Worm (Caenorhabditis elegans) whole organism, L4/young adult: Measurements from ENCODE around the gene pwp-1.

Experiments used
- W03F9.2 ChIP-seq: fragments of 150-350 bp; optimal IDR thresholded peaks from 2 replicates; lab custom pipeline; 2014; ENCODE audit warnings: missing biosample characterization, missing genetic modification characterization
- dao-5 ChIP-seq: sonication (generic microtip); optimal IDR thresholded peaks from 2 replicates; lab custom pipeline; 2016; ENCODE audit warnings: missing genotype, missing genetic modification characterization, moderate library complexity, missing compliant biosample characterization
- him-1 ChIP-seq: sonication (generic microtip); optimal IDR thresholded peaks from 2 replicates; lab custom pipeline; 2016; ENCODE audit warnings: missing genotype, missing genetic modification reagents, missing genetic modification characterization, missing compliant biosample characterization

pwp-1 gene

ce11 chrIV:13240842-13241143, 4.4 kb upstream of the pwp-1 start, which contains the start of gene lin-54:
Gene lin-54 (plus strand): TSS chrIV:13241044.
- TF ChIP-seq W03F9.2 (tag; lab: Kevin White, UChicago): no peak
- no peak for TF ChIP-seq dao-5 (tag; lab: Kevin White, UChicago)
- TF ChIP-seq him-1: no peak

- TF ChIP-seq W03F9.2 (tag; lab: Kevin White, UChicago) (peak; percentile 98), him-1 (peak; percentile 92), dao-5 (tag; lab: Kevin White, UChicago) (no peak)
Observed at ce11 chrIV:13240078-13240841, 3.9 kb upstream of the pwp-1 start, which contains the start of gene rpl-12. Gene rpl-12 (minus strand): TSS chrIV:13240651.

DNA sequence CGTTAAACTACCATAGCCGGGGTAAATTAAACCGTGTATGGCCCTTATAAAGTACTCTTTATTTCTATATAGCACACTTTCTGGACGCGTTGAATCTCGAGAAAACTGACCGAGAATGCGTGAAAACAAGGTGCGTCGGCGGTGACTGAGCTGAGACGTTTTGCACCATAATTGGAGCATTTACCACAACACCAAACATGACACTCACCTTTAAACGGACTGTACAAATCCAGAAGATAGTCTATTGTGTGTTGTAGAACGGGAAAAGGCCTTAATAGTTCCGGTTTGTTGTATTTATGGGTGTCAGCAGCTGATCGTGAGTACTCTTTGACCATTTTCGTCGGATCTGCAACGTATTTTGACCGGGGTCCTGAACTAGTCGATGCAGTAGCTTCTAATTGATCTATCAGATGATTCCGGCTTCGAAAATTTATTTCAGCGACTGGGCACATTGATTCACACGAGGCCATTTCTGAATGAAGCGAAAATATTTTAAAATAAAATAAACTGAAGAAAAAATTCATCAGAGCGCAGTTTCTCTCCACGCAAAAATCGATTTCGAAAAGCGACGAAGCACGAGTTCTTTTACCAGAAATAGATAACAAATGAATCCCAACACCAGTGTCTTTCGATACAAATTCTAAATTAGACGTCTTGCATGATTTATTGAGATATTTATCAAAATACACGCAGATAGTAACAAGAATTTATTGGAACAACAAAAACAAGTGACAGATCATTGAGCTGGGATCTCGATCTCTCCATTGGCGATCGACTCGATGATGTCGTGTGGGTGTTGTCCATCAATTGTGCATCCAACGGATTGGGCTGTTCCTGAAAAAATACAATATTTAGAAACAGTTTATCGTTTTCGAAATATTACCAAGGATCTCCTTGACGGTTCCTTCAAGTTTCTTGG, 2.8 kb upstream of the pwp-1 start, which contains the start of gene tag-115:
Gene tag-115 (minus strand): TSS at position 472 of the 919 bp plus-strand sequence.
- TF ChIP-seq W03F9.2 (tag; lab: Kevin White, UChicago) (peak; percentile 36), him-1 (no peak), dao-5 (tag; lab: Kevin White, UChicago) (no peak)

DNA sequence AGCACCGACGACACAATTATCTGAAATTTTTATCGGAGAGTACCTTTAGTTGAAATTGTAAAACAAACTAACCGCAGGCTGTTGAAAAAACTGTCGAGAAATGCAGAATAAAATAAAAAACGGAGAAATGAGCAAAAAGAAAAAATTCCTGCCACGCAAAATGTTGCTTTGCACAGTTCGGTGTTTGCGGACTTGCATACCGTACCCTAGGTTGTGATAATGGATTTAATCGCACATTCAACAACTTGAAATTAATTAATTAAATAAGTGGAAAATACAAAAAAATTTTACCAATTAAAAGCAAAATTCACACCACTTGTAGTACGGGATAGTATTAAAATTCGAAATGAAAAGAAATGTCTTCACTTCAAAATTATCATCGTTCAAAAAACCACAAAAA, 5.0 kb downstream of the pwp-1 start:
- TF ChIP-seq W03F9.2 (tag; lab: Kevin White, UChicago): no peak
- no peak for TF ChIP-seq him-1
- TF ChIP-seq dao-5 (tag; lab: Kevin White, UChicago): no peak

ce11 chrIV:13221657-13222056, 14.7 kb downstream of the pwp-1 start, which contains the start of gene C48D1.5:
Gene C48D1.5 (plus strand): TSS chrIV:13221957.
- TF ChIP-seq dao-5 (tag; lab: Kevin White, UChicago) (no peak), W03F9.2 (tag; lab: Kevin White, UChicago) (no peak), him-1 (no peak)

DNA sequence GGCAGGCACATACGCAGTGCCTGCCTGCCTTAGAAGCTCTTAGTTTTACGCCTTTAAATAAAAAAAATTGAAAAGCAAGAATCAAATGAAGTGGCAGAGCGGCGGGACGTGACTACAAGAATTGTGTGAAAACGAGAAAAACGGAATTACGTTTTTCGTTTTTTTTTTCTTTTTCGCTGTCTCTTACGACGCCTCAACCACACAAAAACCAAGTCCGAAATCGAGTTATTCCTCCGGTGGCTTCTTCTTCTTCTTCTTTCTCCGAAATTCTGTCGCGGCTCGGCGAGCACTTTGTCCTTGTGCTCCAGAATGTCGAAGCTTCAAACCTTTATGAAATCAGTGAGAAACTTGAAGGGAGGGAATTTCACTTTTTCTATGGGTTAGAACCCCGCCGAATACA, 15.8 kb downstream of the pwp-1 start:
- TF ChIP-seq him-1 (no peak), dao-5 (tag; lab: Kevin White, UChicago) (no peak), W03F9.2 (tag; lab: Kevin White, UChicago) (no peak)

ce11 chrIV:13214466-13214865, 21.9 kb downstream of the pwp-1 start, which contains the start of gene cho-1:
Gene cho-1 (minus strand): TSS chrIV:13214566.
- TF ChIP-seq dao-5 (tag; lab: Kevin White, UChicago): no peak
- no peak for TF ChIP-seq him-1
- no peak for TF ChIP-seq W03F9.2 (tag; lab: Kevin White, UChicago)

- TF ChIP-seq dao-5 (tag; lab: Kevin White, UChicago) (no peak), W03F9.2 (tag; lab: Kevin White, UChicago) (no peak), him-1 (no peak)
Observed at ce11 chrIV:13209566-13209965, 26.8 kb downstream of the pwp-1 start, which contains the start of gene C48D1.9. Gene C48D1.9 (minus strand): TSS chrIV:13209666.

ce11 chrIV:13205891-13206290, 30.5 kb downstream of the pwp-1 start:
- TF ChIP-seq W03F9.2 (tag; lab: Kevin White, UChicago) (no peak), him-1 (no peak), dao-5 (tag; lab: Kevin White, UChicago) (no peak)

DNA sequence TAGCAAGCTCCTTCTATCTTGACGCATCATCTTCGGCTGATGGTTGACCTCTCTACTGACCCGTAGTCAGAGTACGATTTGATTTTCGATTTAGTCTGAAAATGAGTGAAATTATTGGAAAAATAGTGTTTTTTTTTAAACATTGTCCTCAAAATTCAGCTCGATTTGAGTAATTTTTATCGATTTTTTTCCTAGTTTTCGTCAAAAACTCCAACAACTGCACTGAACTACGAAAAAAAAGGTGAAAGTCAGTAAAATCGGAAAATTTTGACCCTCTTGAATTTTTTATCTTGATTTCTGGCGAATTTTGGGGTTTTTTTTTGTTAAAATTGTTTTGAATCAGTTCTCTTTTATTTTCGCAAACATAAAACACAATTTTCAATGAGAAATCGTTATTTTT, 32.3 kb downstream of the pwp-1 start, which contains the start of gene ced-3:
Gene ced-3 (minus strand): TSS at position 101 of the 400 bp plus-strand sequence.
- no peak for TF ChIP-seq dao-5 (tag; lab: Kevin White, UChicago)
- TF ChIP-seq W03F9.2 (tag; lab: Kevin White, UChicago): no peak
- no peak for TF ChIP-seq him-1

ce11 chrIV:13197282-13197681, 39.1 kb downstream of the pwp-1 start, which contains the start of gene C48D1.1:
Gene C48D1.1 (minus strand): TSS chrIV:13197382.
- no peak for TF ChIP-seq him-1

- TF ChIP-seq him-1 (no peak), W03F9.2 (tag; lab: Kevin White, UChicago) (no peak), dao-5 (tag; lab: Kevin White, UChicago) (no peak)
Observed at ce11 chrIV:13193239-13193638, 43.1 kb downstream of the pwp-1 start, which contains the start of gene F58D2.5. Gene F58D2.5 (minus strand): TSS chrIV:13193339.

ce11 chrIV:13190075-13190474, 46.3 kb downstream of the pwp-1 start:
- TF ChIP-seq him-1: no peak
- no peak for TF ChIP-seq dao-5 (tag; lab: Kevin White, UChicago)
- TF ChIP-seq W03F9.2 (tag; lab: Kevin White, UChicago): no peak

ce11 chrIV:13189467-13189866, 46.9 kb downstream of the pwp-1 start, which contains the start of gene F58D2.2:
Gene F58D2.2 (plus strand): TSS chrIV:13189767.
- TF ChIP-seq him-1 (no peak), dao-5 (tag; lab: Kevin White, UChicago) (no peak), W03F9.2 (tag; lab: Kevin White, UChicago) (no peak)
